Fruit fly (Drosophila melanogaster) whole organism, embryonic: ENCODE measurements around the gene Ptpmeg2.
A peak's percentile ranks its signal among the peaks of the same experiment; 100 is the strongest.

Experiments
- Aef1 ChIP-seq: fragments of 200-800 bp; sonication (Bioruptor generic); IDR thresholded peaks from 3 replicates; pipeline ENCODE4 v1.3.6; 2022; ENCODE audit warnings: missing biosample characterization, missing genetic modification characterization
- Asciz ChIP-seq: fragments of 200-800 bp; sonication (Bioruptor generic); optimal IDR thresholded peaks from 2 replicates; lab custom pipeline; 2017; ENCODE audit warnings: missing biosample characterization, mild to moderate bottlenecking, missing genetic modification characterization, missing genetic modification reagents
- CG10321 ChIP-seq: fragments of 200-800 bp; sonication (Bioruptor generic); IDR thresholded peaks from 2 replicates; pipeline ENCODE4 v1.3.6; 2022; ENCODE audit warnings: missing biosample characterization, missing genetic modification characterization
- CG10431 ChIP-seq: fragments of 200-800 bp; sonication (Bioruptor generic); optimal IDR thresholded peaks from 3 replicates; lab custom pipeline; 2018; ENCODE audit warnings: missing biosample characterization, mild to moderate bottlenecking, missing genetic modification characterization
- CG10959 ChIP-seq: fragments of 200-800 bp; sonication (Bioruptor generic); IDR thresholded peaks from 2 replicates; pipeline ENCODE4 v1.3.6; 2022; ENCODE audit warnings: missing biosample characterization, missing genetic modification characterization
- CG11247 ChIP-seq: fragments of 200-800 bp; sonication (Bioruptor generic); IDR thresholded peaks from 2 replicates; pipeline ENCODE4 v1.3.6; 2022; ENCODE audit warnings: missing biosample characterization, missing genetic modification characterization
- CG11695 ChIP-seq: fragments of 200-800 bp; sonication (Bioruptor generic); IDR thresholded peaks from 3 replicates; pipeline ENCODE4 v1.3.6; 2022; ENCODE audit warnings: missing biosample characterization, missing genetic modification characterization
- CG1233 ChIP-seq: fragments of 200-800 bp; sonication (Bioruptor generic); optimal IDR thresholded peaks from 4 replicates; lab custom pipeline; 2018; ENCODE audit warnings: missing biosample characterization, mild to moderate bottlenecking, missing genetic modification characterization
- CG13296 ChIP-seq: fragments of 200-800 bp; sonication (Bioruptor generic); optimal IDR thresholded peaks from 3 replicates; lab custom pipeline; 2018; ENCODE audit warnings: missing biosample characterization, mild to moderate bottlenecking, missing genetic modification characterization
- CG14014 ChIP-seq: fragments of 200-800 bp; sonication (Bioruptor generic); IDR thresholded peaks from 2 replicates; pipeline ENCODE4 v1.3.6; 2022; ENCODE audit warnings: missing biosample characterization, missing genetic modification characterization
- CG14710 ChIP-seq: fragments of 200-800 bp; sonication (Bioruptor generic); optimal IDR thresholded peaks from 3 replicates; lab custom pipeline; 2019; ENCODE audit warnings: missing biosample characterization, mild to moderate bottlenecking, missing genetic modification characterization, moderate library complexity
- CG15073 ChIP-seq: fragments of 200-800 bp; sonication (Bioruptor generic); optimal IDR thresholded peaks from 2 replicates; lab custom pipeline; 2016; ENCODE audit warnings: missing biosample characterization, missing genetic modification characterization
- CG17361 ChIP-seq: fragments of 200-800 bp; sonication (Bioruptor generic); IDR thresholded peaks from 3 replicates; pipeline ENCODE4 v1.3.6; 2022; ENCODE audit warnings: missing biosample characterization, missing genetic modification characterization
- CG1832 ChIP-seq: fragments of 200-800 bp; sonication (Bioruptor generic); optimal IDR thresholded peaks from 2 replicates; lab custom pipeline; 2017; ENCODE audit warnings: missing biosample characterization, mild to moderate bottlenecking, missing genetic modification characterization, inconsistent platforms
- CG18476 ChIP-seq: fragments of 200-800 bp; sonication (Bioruptor generic); optimal IDR thresholded peaks from 2 replicates; lab custom pipeline; 2016; ENCODE audit warnings: missing biosample characterization, mild to moderate bottlenecking, missing genetic modification characterization
- CG2116 ChIP-seq: fragments of 200-800 bp; sonication (Bioruptor generic); optimal IDR thresholded peaks from 3 replicates; lab custom pipeline; 2018; ENCODE audit warnings: missing biosample characterization, mild to moderate bottlenecking, missing genetic modification characterization
- CG3065 ChIP-seq: fragments of 200-800 bp; sonication (Bioruptor generic); optimal IDR thresholded peaks from 2 replicates; lab custom pipeline; 2016; ENCODE audit warnings: missing biosample characterization, missing genetic modification characterization
- CG31365 ChIP-seq: fragments of 200-800 bp; sonication (Bioruptor generic); optimal IDR thresholded peaks from 2 replicates; lab custom pipeline; 2018; ENCODE audit warnings: missing biosample characterization, mild to moderate bottlenecking, missing genetic modification characterization
- CG3726 ChIP-seq: fragments of 200-800 bp; sonication (Bioruptor generic); IDR thresholded peaks from 3 replicates; pipeline ENCODE4, ENCODE4 v1.3.6; 2022; ENCODE audit warnings: missing biosample characterization, missing genetic modification characterization
- CG4730 ChIP-seq: fragments of 200-800 bp; sonication (Bioruptor generic); IDR thresholded peaks from 2 replicates; pipeline ENCODE4 v1.3.6; 2022; ENCODE audit warnings: missing biosample characterization, missing genetic modification characterization
- CG6254 ChIP-seq: fragments of 200-800 bp; sonication (Bioruptor generic); optimal IDR thresholded peaks from 3 replicates; lab custom pipeline; 2017; ENCODE audit warnings: mild to moderate bottlenecking, missing biosample characterization, missing genetic modification reagents, missing genetic modification characterization
- CG6813 ChIP-seq: fragments of 200-800 bp; sonication (Bioruptor generic); optimal IDR thresholded peaks from 2 replicates; lab custom pipeline; 2017; ENCODE audit warnings: missing biosample characterization, missing genetic modification characterization, mild to moderate bottlenecking, moderate library complexity, missing genetic modification reagents
- CG7372 ChIP-seq: fragments of 200-800 bp; sonication (Bioruptor generic); IDR thresholded peaks from 2 replicates; pipeline ENCODE4 v1.3.6; 2022; ENCODE audit warnings: missing biosample characterization, missing genetic modification characterization
- CG7963 ChIP-seq: fragments of 200-800 bp; sonication (Bioruptor generic); IDR thresholded peaks from 3 replicates; pipeline ENCODE4 v1.3.6; 2022; ENCODE audit warnings: missing biosample characterization, missing genetic modification characterization; ENCODE audit not compliant: partially characterized antibody
- CG7987 ChIP-seq: fragments of 200-800 bp; sonication (Bioruptor generic); optimal IDR thresholded peaks from 2 replicates; lab custom pipeline; 2018; ENCODE audit warnings: missing biosample characterization, mild to moderate bottlenecking, missing genetic modification characterization, moderate library complexity
- CG8944 ChIP-seq: fragments of 200-800 bp; sonication (Bioruptor generic); optimal IDR thresholded peaks from 3 replicates; lab custom pipeline; 2016; ENCODE audit warnings: missing biosample characterization, missing genetic modification characterization
- CG9797 ChIP-seq: fragments of 200-800 bp; sonication (Bioruptor generic); optimal IDR thresholded peaks from 3 replicates; lab custom pipeline; 2018; ENCODE audit warnings: missing biosample characterization, mild to moderate bottlenecking, missing genetic modification characterization
- CG9817 ChIP-seq: fragments of 200-800 bp; sonication (Bioruptor generic); optimal IDR thresholded peaks from 2 replicates; lab custom pipeline; 2018; ENCODE audit warnings: missing biosample characterization, mild to moderate bottlenecking, missing genetic modification characterization, moderate library complexity
- D19A ChIP-seq: fragments of 200-800 bp; optimal IDR thresholded peaks from 3 replicates; lab custom pipeline; 2019; ENCODE audit warnings: missing biosample characterization, mild to moderate bottlenecking, missing genetic modification characterization, moderate library complexity
- D19B ChIP-seq: fragments of 200-800 bp; sonication (Bioruptor generic); optimal IDR thresholded peaks from 2 replicates; lab custom pipeline; 2017; ENCODE audit warnings: missing biosample characterization, mild to moderate bottlenecking, missing genetic modification characterization
- Fer1 ChIP-seq: fragments of 200-800 bp; sonication (Bioruptor generic); optimal IDR thresholded peaks from 2 replicates; lab custom pipeline; 2017; ENCODE audit warnings: missing biosample characterization, mild to moderate bottlenecking, missing genetic modification characterization
- Gug ChIP-seq: fragments of 200-800 bp; sonication (Bioruptor generic); IDR thresholded peaks from 4 replicates; pipeline ENCODE4 v1.3.6; 2022; ENCODE audit warnings: missing biosample characterization, missing genetic modification characterization
- MTF-1 ChIP-seq: fragments of 200-800 bp; sonication (Bioruptor generic); optimal IDR thresholded peaks from 2 replicates; lab custom pipeline; 2018; ENCODE audit warnings: missing biosample characterization, mild to moderate bottlenecking, missing genetic modification characterization, borderline replicate concordance
- NC2α ChIP-seq: fragments of 200-800 bp; sonication (Bioruptor generic); optimal IDR thresholded peaks from 2 replicates; lab custom pipeline; 2016; ENCODE audit warnings: missing biosample characterization, missing genetic modification characterization
- NC2β ChIP-seq: fragments of 200-800 bp; sonication (Bioruptor generic); optimal IDR thresholded peaks from 2 replicates; lab custom pipeline; 2016; ENCODE audit warnings: missing biosample characterization, missing genetic modification characterization
- Nf-YA ChIP-seq: fragments of 200-800 bp; sonication (Bioruptor generic); IDR thresholded peaks from 2 replicates; pipeline ENCODE4 v1.3.6; 2022; ENCODE audit warnings: missing biosample characterization, missing genetic modification characterization
- PHDP ChIP-seq: fragments of 200-800 bp; sonication (Bioruptor generic); optimal IDR thresholded peaks from 3 replicates; lab custom pipeline; 2018; ENCODE audit warnings: missing biosample characterization, mild to moderate bottlenecking, missing genetic modification characterization, moderate library complexity
- Six4 ChIP-seq: fragments of 200-800 bp; sonication (Bioruptor generic); optimal IDR thresholded peaks from 2 replicates; lab custom pipeline; 2016; ENCODE audit warnings: missing biosample characterization, missing genetic modification characterization
- cas ChIP-seq: fragments of 200-800 bp; sonication (Bioruptor generic); IDR thresholded peaks from 2 replicates; pipeline ENCODE4 v1.3.6; 2022; ENCODE audit warnings: missing biosample characterization, missing genetic modification characterization
- da ChIP-seq: fragments of 200-800 bp; sonication (Bioruptor generic); optimal IDR thresholded peaks from 2 replicates; lab custom pipeline; 2016; ENCODE audit warnings: missing biosample characterization, missing genetic modification characterization
- dmrt99B ChIP-seq: fragments of 200-800 bp; sonication (Bioruptor generic); optimal IDR thresholded peaks from 2 replicates; lab custom pipeline; 2018; ENCODE audit warnings: missing biosample characterization, mild to moderate bottlenecking, missing genetic modification characterization, moderate library complexity
- kah ChIP-seq: fragments of 200-800 bp; sonication (Bioruptor generic); optimal IDR thresholded peaks from 2 replicates; lab custom pipeline; 2018; ENCODE audit warnings: missing biosample characterization, mild to moderate bottlenecking, missing genetic modification characterization
- lola ChIP-seq, 3 experiments: fragments of >200 bp in 2 of 3; fragments of 200-800 bp in 1 of 3; sonication (Bioruptor generic) in 1 of 3; optimal IDR thresholded peaks; 2 replicates each; lab custom pipeline; 2017 to 2019; ENCODE audit warnings: missing biosample characterization in 3 of 3, missing genetic modification characterization in 3 of 3, mild to moderate bottlenecking in 1 of 3, moderate library complexity in 1 of 3
- luna ChIP-seq: fragments of 200-800 bp; sonication (Bioruptor generic); optimal IDR thresholded peaks from 2 replicates; lab custom pipeline; 2016; ENCODE audit warnings: missing biosample characterization, missing genetic modification characterization
- mam ChIP-seq: fragments of 200-800 bp; sonication (Bioruptor generic); optimal IDR thresholded peaks from 3 replicates; lab custom pipeline; 2016; ENCODE audit warnings: missing biosample characterization, missing genetic modification characterization
- phol ChIP-seq: fragments of 200-800 bp; sonication (Bioruptor generic); optimal IDR thresholded peaks from 3 replicates; lab custom pipeline; 2018; ENCODE audit warnings: missing biosample characterization, mild to moderate bottlenecking, missing genetic modification characterization, moderate library complexity
- tin ChIP-seq: fragments of 200-800 bp; sonication (Bioruptor generic); optimal IDR thresholded peaks from 3 replicates; lab custom pipeline; 2016; ENCODE audit warnings: missing biosample characterization, missing genetic modification characterization
- usp ChIP-seq: fragments of >200 bp; optimal IDR thresholded peaks from 2 replicates; lab custom pipeline; 2017; ENCODE audit warnings: missing biosample characterization, missing genetic modification characterization
- vfl ChIP-seq: fragments of 200-800 bp; sonication (Bioruptor generic); optimal IDR thresholded peaks from 2 replicates; lab custom pipeline; 2016; ENCODE audit warnings: missing biosample characterization, missing genetic modification characterization

Gene Ptpmeg2

DNA sequence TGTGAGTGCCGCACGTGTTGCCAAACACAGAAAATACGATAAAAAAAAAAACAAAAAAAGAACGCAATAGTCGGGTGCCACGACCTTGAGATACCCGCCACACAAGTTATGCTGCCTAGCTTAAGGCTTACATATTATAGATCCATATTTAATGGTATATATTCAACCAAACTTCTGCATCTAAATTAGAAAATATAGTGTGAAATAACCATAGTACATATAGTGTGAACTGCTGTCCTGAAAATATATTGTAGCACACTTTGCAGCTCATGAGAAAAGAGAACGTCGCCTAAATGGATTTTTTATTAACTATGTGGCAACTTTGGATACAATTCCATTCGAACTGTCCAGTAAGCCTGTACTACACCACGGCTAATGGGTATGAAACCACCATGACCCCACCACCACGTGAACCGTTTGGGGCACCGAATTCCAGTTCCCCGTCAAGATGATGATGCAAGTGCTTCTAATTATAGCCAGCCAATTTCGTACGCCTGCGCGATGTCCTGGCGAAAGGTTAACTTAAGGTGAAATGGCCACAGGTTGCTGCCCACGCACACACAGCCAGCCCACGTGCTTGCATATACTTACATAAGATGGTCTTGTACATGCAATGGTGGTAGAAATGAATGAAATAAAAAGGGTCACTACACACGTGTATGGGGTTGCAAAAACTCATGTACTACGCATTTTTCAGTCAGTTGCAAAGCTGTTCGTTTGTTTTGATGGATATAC is 58.7 kb downstream of the Ptpmeg2 start (continued):
- TF ChIP-seq CG3726 (GFP tag; lab: Robert Waterston, UW) (no peak), CG6813 (GFP tag; lab: Kevin White, UChicago) (peak; percentile 53), CG7963 (GFP tag; lab: Robert Waterston, UW) (no peak), dmrt99B (tag; lab: Kevin White, UChicago) (peak; percentile 86), MTF-1 (GFP tag; lab: Kevin White, UChicago) (no peak), CG18476 (GFP tag; lab: Kevin White, UChicago) (peak; percentile 66), mam (peak; percentile 86), D19A (tag; lab: Kevin White, UChicago) (peak; percentile 77), Gug (GFP tag; lab: Robert Waterston, UW) (peak; percentile 61; the same call in 2 of the 4 replicates), CG14014 (peak; percentile 64), CG17361 (GFP tag; lab: Robert Waterston, UW) (peak; percentile 85), CG10959 (GFP tag; lab: Robert Waterston, UW) (peak; percentile 42; the same call in 1 of the 2 replicates), CG8944 (GFP tag; lab: Kevin White, UChicago) (peak; percentile 49), CG1233 (GFP tag; lab: Kevin White, UChicago) (peak; percentile 64), cas (GFP tag; lab: Robert Waterston, UW) (peak; percentile 32; the same call in 1 of the 2 replicates), CG11247 (0 out of 2 replicates have a peak, but pooled peaks have one; percentile 34), PHDP (peak; percentile 75), vfl (GFP tag; lab: Kevin White, UChicago) (peak; percentile 58), D19B (GFP tag; lab: Kevin White, UChicago) (peak; percentile 95), CG10431 (GFP tag; lab: Kevin White, UChicago) (no peak), CG9817 (tag; lab: Kevin White, UChicago) (peak; percentile 67), Aef1 (GFP tag; lab: Robert Waterston, UW) (0 out of 3 replicates have a peak, but pooled peaks have one; percentile 23), CG2116 (GFP tag; lab: Kevin White, UChicago) (peak; percentile 7), CG11695 (GFP tag; lab: Robert Waterston, UW) (peak; percentile 65; the same call in 2 of the 3 replicates), Asciz (GFP tag; lab: Kevin White, UChicago) (no peak), luna (GFP tag; lab: Kevin White, UChicago) (peak; percentile 32), CG7987 (GFP tag; lab: Kevin White, UChicago) (no peak), NC2β (GFP tag; lab: Kevin White, UChicago) (peak; percentile 21), da (GFP tag; lab: Kevin White, UChicago) (peak; percentile 52), Nf-YA (GFP tag; lab: Robert Waterston, UW) (no peak), Six4 (GFP tag; lab: Kevin White, UChicago) (peak; percentile 61), Fer1 (GFP tag; lab: Kevin White, UChicago) (peak; percentile 86), CG14710 (tag; lab: Kevin White, UChicago) (peak; percentile 56), phol (tag; lab: Kevin White, UChicago) (peak; percentile 77), CG31365 (tag; lab: Kevin White, UChicago) (peak; percentile 31), CG7372 (peak; percentile 46), NC2α (GFP tag; lab: Kevin White, UChicago) (peak; percentile 38), usp (GFP tag; lab: Kevin White, UChicago) (no peak), CG9797 (no peak), kah (GFP tag; lab: Kevin White, UChicago) (no peak), CG3065 (peak; percentile 14), CG6254 (GFP tag; lab: Kevin White, UChicago) (peak; percentile 13), CG10321 (no peak), CG4730 (peak; percentile 51; the same call in 1 of the 2 replicates), CG15073 (no peak), CG1832 (GFP tag; lab: Kevin White, UChicago) (no peak), lola (GFP tag; optimal IDR thresholded peaks at IDR 0.05; lab: Kevin White, UChicago) (peak in 1 of 3 experiments; percentile 53), tin (peak; percentile 67), CG13296 (GFP tag; lab: Kevin White, UChicago) (peak; percentile 77)
